Fruit fly (Drosophila melanogaster) whole organism, pupa: ENCODE measurements around the gene Mcm2.

Experiments used
- CG10348 ChIP-seq: fragments of 200-800 bp; sonication (Bioruptor generic); IDR thresholded peaks from 2 replicates; pipeline ENCODE4 v1.3.6; 2022; ENCODE audit warnings: missing biosample characterization, missing genetic modification characterization
- CG13204 ChIP-seq: fragments of 200-800 bp; sonication (Bioruptor generic); optimal IDR thresholded peaks from 2 replicates; lab custom pipeline; 2018; ENCODE audit warnings: missing biosample characterization, mild to moderate bottlenecking, missing genetic modification characterization, moderate library complexity
- CG4496 ChIP-seq: fragments of 200-800 bp; sonication (Bioruptor generic); IDR thresholded peaks from 3 replicates; pipeline ENCODE4 v1.3.6; 2022; ENCODE audit warnings: missing biosample characterization, missing genetic modification characterization
- CG8159 ChIP-seq: fragments of 200-800 bp; sonication (Bioruptor generic); optimal IDR thresholded peaks from 3 replicates; lab custom pipeline; 2018; ENCODE audit warnings: missing biosample characterization, mild to moderate bottlenecking, missing genetic modification characterization, moderate library complexity
- CG8301 ChIP-seq: fragments of 200-800 bp; sonication (Bioruptor generic); optimal IDR thresholded peaks from 2 replicates; lab custom pipeline; 2018; ENCODE audit warnings: missing biosample characterization, mild to moderate bottlenecking, missing genetic modification characterization
- CG9948 ChIP-seq: fragments of 200-800 bp; sonication (Bioruptor generic); optimal IDR thresholded peaks from 2 replicates; lab custom pipeline; 2018; ENCODE audit warnings: missing biosample characterization, mild to moderate bottlenecking, missing genetic modification characterization, moderate library complexity
- D1 ChIP-seq: fragments of 200-800 bp; sonication (Bioruptor generic); optimal IDR thresholded peaks from 2 replicates; lab custom pipeline; 2018; ENCODE audit warnings: missing biosample characterization, mild to moderate bottlenecking, missing genetic modification characterization, moderate library complexity
- EcR ChIP-seq: fragments of 200-800 bp; sonication (Bioruptor generic); optimal IDR thresholded peaks from 3 replicates; lab custom pipeline; 2019; ENCODE audit warnings: missing biosample characterization, missing genetic modification characterization, mild to moderate bottlenecking, moderate library complexity, missing genetic modification reagents
- Pif1A ChIP-seq: fragments of 200-800 bp; sonication (Bioruptor generic); optimal IDR thresholded peaks from 3 replicates; lab custom pipeline; 2016; ENCODE audit warnings: missing biosample characterization, missing genetic modification characterization
- Pif1B ChIP-seq: fragments of 200-800 bp; sonication (Bioruptor generic); optimal IDR thresholded peaks from 3 replicates; lab custom pipeline; 2016; ENCODE audit warnings: missing biosample characterization, missing genetic modification characterization
- Snoo ChIP-seq: fragments of 200-800 bp; sonication (Bioruptor generic); optimal IDR thresholded peaks from 3 replicates; lab custom pipeline; 2017; ENCODE audit warnings: missing biosample characterization, mild to moderate bottlenecking, missing genetic modification characterization, inconsistent platforms
- fd96Ca ChIP-seq: fragments of 200-800 bp; sonication (Bioruptor generic); IDR thresholded peaks from 3 replicates; pipeline ENCODE4 v1.3.6; 2022; ENCODE audit warnings: missing biosample characterization, missing genetic modification characterization
- gl ChIP-seq: fragments of 200-800 bp; sonication (Bioruptor generic); optimal IDR thresholded peaks from 2 replicates; lab custom pipeline; 2018; ENCODE audit warnings: missing biosample characterization, mild to moderate bottlenecking, missing genetic modification characterization
- rn ChIP-seq: fragments of 200-800 bp; sonication (Bioruptor generic); IDR thresholded peaks from 2 replicates; pipeline ENCODE4 v1.3.6; 2022; ENCODE audit warnings: missing biosample characterization, missing genetic modification characterization

- TF ChIP-seq CG8159 (tag; lab: Kevin White, UChicago) (no peak), EcR (GFP tag; lab: Kevin White, UChicago) (no peak), D1 (tag; lab: Kevin White, UChicago) (no peak), rn (GFP tag; lab: Robert Waterston, UW) (no peak), CG9948 (tag; lab: Kevin White, UChicago) (no peak), CG13204 (GFP tag; lab: Kevin White, UChicago) (no peak), gl (tag; lab: Kevin White, UChicago) (no peak), fd96Ca (no peak), CG4496 (GFP tag; lab: Robert Waterston, UW) (no peak), CG10348 (GFP tag; lab: Robert Waterston, UW) (no peak), Pif1B (GFP tag; lab: Kevin White, UChicago) (no peak), CG8301 (tag; lab: Kevin White, UChicago) (no peak), Pif1A (GFP tag; lab: Kevin White, UChicago) (no peak), Snoo (peak; percentile 13)
Observed at dm6 chr3R:8282727-8283126, 18.0 kb downstream of the Mcm2 start.
